Fruit fly (Drosophila melanogaster): ENCODE results near the gene CG12219.

CG12219 gene

dm6 chrX:6265456-6265877 is 35.6 kb downstream of the CG12219 start (continued):
- TF ChIP-seq CG2116 (GFP tag; optimal IDR thresholded peaks at IDR 0.05) (peak; percentile 84), kah (GFP tag; optimal IDR thresholded peaks at IDR 0.05) (peak; percentile 92), Mes4 (GFP tag; optimal IDR thresholded peaks at IDR 0.05) (peak; percentile 96), zf30C (GFP tag; optimal IDR thresholded peaks at IDR 0.05) (no peak), CG17802 (tag; optimal IDR thresholded peaks at IDR 0.05) (peak; percentile 80), HLHmδ (GFP tag; optimal IDR thresholded peaks at IDR 0.05) (no peak), sna (GFP tag; IDR thresholded peaks at IDR 0.05; ENCODE audit: partially characterized antibody) (0 out of 2 replicates have a peak, but pooled peaks have one; percentile 33), bigmax (GFP tag; optimal IDR thresholded peaks at IDR 0.05) (no peak), D (optimal IDR thresholded peaks at IDR 0.05) (no peak), D (GFP tag; optimal IDR thresholded peaks at IDR 0.05) (peak; percentile 96), CG13624 (GFP tag; optimal IDR thresholded peaks at IDR 0.05) (peak; percentile 92), gro (GFP tag; optimal IDR thresholded peaks at IDR 0.05) (peak; percentile 88), inv (GFP tag; IDR thresholded peaks at IDR 0.05; ENCODE audit: partially characterized antibody) (0 out of 2 replicates have a peak, but pooled peaks have one; percentile 34), CG3407 (GFP tag; optimal IDR thresholded peaks at IDR 0.05) (peak; percentile 93), yki (optimal IDR thresholded peaks at IDR 0.05) (no peak), CG8359 (GFP tag; optimal IDR thresholded peaks at IDR 0.05; ENCODE audit: borderline replicate concordance) (peak; percentile 87), lbe (GFP tag; optimal IDR thresholded peaks at IDR 0.05) (peak; percentile 69), danr (GFP tag; IDR thresholded peaks at IDR 0.05) (peak; percentile 93), Elba2 (GFP tag; optimal IDR thresholded peaks at IDR 0.05) (peak; percentile 31), CG15011 (GFP tag; optimal IDR thresholded peaks at IDR 0.05) (peak; percentile 90), ftz-f1 (GFP tag; optimal IDR thresholded peaks at IDR 0.05) (no peak), CG11560 (tag; IDR thresholded peaks at IDR 0.05) (peak; percentile 88), CG10654 (GFP tag; optimal IDR thresholded peaks at IDR 0.05) (peak; percentile 94), CG7987 (GFP tag; optimal IDR thresholded peaks at IDR 0.05) (peak; percentile 78), luna (GFP tag; optimal IDR thresholded peaks at IDR 0.05) (peak; percentile 80), CG4707 (GFP tag; optimal IDR thresholded peaks at IDR 0.05) (peak; percentile 91), gsb-n (tag; optimal IDR thresholded peaks at IDR 0.05) (peak; percentile 96), Trl (optimal IDR thresholded peaks at IDR 0.05) (no peak), Trl (GFP tag; optimal IDR thresholded peaks at IDR 0.05) (peak; percentile 96), ttk (GFP tag; IDR thresholded peaks at IDR 0.05) (peak; percentile 96), NC2α (GFP tag; optimal IDR thresholded peaks at IDR 0.05) (peak; percentile 92), CG9797 (GFP tag; optimal IDR thresholded peaks at IDR 0.05) (peak; percentile 35), Dip2 (GFP tag; IDR thresholded peaks at IDR 0.05) (peak; percentile 65), CG12071 (GFP tag; optimal IDR thresholded peaks at IDR 0.05) (peak; percentile 93), D19B (GFP tag; optimal IDR thresholded peaks at IDR 0.05) (peak; percentile 80), CG1792 (GFP tag; optimal IDR thresholded peaks at IDR 0.05) (peak; percentile 85), Hey (tag; optimal IDR thresholded peaks at IDR 0.05) (peak; percentile 66), pum (GFP tag; optimal IDR thresholded peaks at IDR 0.05) (peak; percentile 96), CG18476 (GFP tag; optimal IDR thresholded peaks at IDR 0.05) (peak; percentile 95), CG33557 (GFP tag; optimal IDR thresholded peaks at IDR 0.05) (peak; percentile 65), run (tag; optimal IDR thresholded peaks at IDR 0.05) (peak; percentile 95), BtbVII (GFP tag; optimal IDR thresholded peaks at IDR 0.05) (peak; percentile 94), Nf-YC (tag; optimal IDR thresholded peaks at IDR 0.05) (peak; percentile 85), CG14965 (GFP tag; optimal IDR thresholded peaks at IDR 0.05; ENCODE audit: borderline replicate concordance) (peak; percentile 69), CG12942 (GFP tag; optimal IDR thresholded peaks at IDR 0.05) (peak; percentile 95), CG2678 (tag; optimal IDR thresholded peaks at IDR 0.05) (peak; percentile 97), Max (GFP tag; optimal IDR thresholded peaks at IDR 0.05) (peak; percentile 97), knrl (GFP tag; IDR thresholded peaks at IDR 0.05; ENCODE audit: partially characterized antibody) (peak; percentile 40; the same call in 1 of the 3 replicates), pzg (GFP tag; optimal IDR thresholded peaks at IDR 0.05) (no peak), CG6175 (GFP tag; IDR thresholded peaks at IDR 0.05) (peak; percentile 73), CG14014 (GFP tag; IDR thresholded peaks at IDR 0.05) (peak; percentile 91)
